Fruit fly (Drosophila melanogaster): ENCODE measurements around the gene CG10347.

DNA sequence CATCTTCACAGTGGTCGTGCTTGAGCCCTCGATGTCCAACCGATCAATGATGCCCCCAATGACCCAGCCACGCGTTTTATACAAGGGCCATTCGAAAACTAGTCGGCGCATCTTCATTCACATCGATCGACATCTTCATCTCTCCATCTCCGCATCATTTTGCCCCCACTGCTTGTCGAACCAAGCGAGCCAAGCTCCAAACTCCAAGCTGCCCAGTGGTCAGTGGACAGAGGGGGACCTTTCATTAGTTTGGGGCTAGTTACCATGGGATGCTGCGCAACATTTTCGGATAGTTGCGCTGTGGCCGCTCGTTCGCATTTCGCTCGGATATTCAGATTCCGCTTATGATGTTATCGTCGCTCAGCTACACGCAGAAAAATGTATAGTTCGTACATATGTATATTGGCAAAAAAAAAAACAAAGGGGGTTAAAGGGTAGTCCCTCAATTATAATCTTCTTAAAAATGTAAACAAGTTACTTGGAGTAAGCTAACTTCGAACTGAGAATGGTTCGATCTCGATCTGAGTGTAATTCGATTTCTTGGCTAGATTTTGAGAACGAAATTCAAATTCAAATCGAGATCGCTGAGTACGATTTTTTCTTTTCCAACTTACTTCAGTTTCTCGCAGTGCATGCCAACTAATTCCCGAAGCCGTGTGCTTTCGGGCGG is 8.5 kb downstream of the CG10347 start, which contains the start of gene CG15740:
- TF ChIP-seq CG8478 (optimal IDR thresholded peaks at IDR 0.05) (no peak), pan (optimal IDR thresholded peaks at IDR 0.05) (no peak), psq (optimal IDR thresholded peaks at IDR 0.05) (no peak)
